Worm (Caenorhabditis elegans) whole organism, L1 larva: ENCODE results near the gene ZK666.15.

ENCODE experiments used
- C04F5.9 ChIP-seq: sonication (generic microtip); optimal IDR thresholded peaks from 2 replicates; lab custom pipeline; 2016; ENCODE audit warnings: missing genetic modification characterization, missing compliant biosample characterization
- C16A3.4 ChIP-seq: fragments of 150-350 bp; optimal IDR thresholded peaks from 2 replicates; lab custom pipeline; 2014; ENCODE audit warnings: missing biosample characterization, missing genetic modification characterization
- F16B12.6 ChIP-seq: fragments of 150-350 bp; optimal IDR thresholded peaks from 2 replicates; lab custom pipeline; 2014; ENCODE audit warnings: missing biosample characterization, missing genetic modification characterization
- Y116A8C.19 ChIP-seq: sonication (generic microtip); optimal IDR thresholded peaks from 2 replicates; lab custom pipeline; 2016; ENCODE audit warnings: missing compliant biosample characterization, missing genetic modification characterization, borderline replicate concordance
- alr-1 ChIP-seq: fragments of 200-800 bp; sonication (Bioruptor generic); optimal IDR thresholded peaks from 2 replicates; lab custom pipeline; 2018; ENCODE audit warnings: borderline replicate concordance, mild to moderate bottlenecking, missing genetic modification characterization, missing compliant biosample characterization
- ceh-8 ChIP-seq: fragments of 200-800 bp; sonication (Bioruptor generic); optimal IDR thresholded peaks from 2 replicates; lab custom pipeline; 2018; ENCODE audit warnings: mild to moderate bottlenecking, missing genetic modification characterization, moderate library complexity, missing compliant biosample characterization
- ceh-82 ChIP-seq, 3 experiments: fragments of 150-350 bp in 1 of 3; sonication (generic microtip) in 2 of 3; optimal IDR thresholded peaks; 2 replicates each; lab custom pipeline; 2014 to 2017; ENCODE audit warnings: missing biosample characterization in 3 of 3, missing genetic modification characterization in 3 of 3
- ceh-88 ChIP-seq: fragments of 200-800 bp; sonication (Bioruptor generic); IDR thresholded peaks from 2 replicates; pipeline ENCODE4 v1.3.6; 2022; ENCODE audit warnings: missing genetic modification characterization, missing compliant biosample characterization
- ceh-90 ChIP-seq: sonication (generic microtip); optimal IDR thresholded peaks from 2 replicates; lab custom pipeline; 2016; ENCODE audit warnings: missing genetic modification characterization, missing compliant biosample characterization
- ces-1 ChIP-seq: fragments of 150-350 bp; optimal IDR thresholded peaks from 2 replicates; lab custom pipeline; 2014; ENCODE audit warnings: missing biosample characterization, missing genetic modification reagents, missing genetic modification characterization
- dpl-1 ChIP-seq, 3 experiments: fragments of 150-350 bp in 2 of 3; sonication (generic microtip) in 1 of 3; optimal IDR thresholded peaks; 2 replicates each; lab custom pipeline; 2014 to 2017; ENCODE audit warnings: missing biosample characterization in 3 of 3, missing genetic modification characterization in 3 of 3, missing genetic modification reagents in 3 of 3
- elt-2 ChIP-seq: sonication (generic microtip); optimal IDR thresholded peaks from 2 replicates; lab custom pipeline; 2016; ENCODE audit warnings: missing genetic modification characterization, mild to moderate bottlenecking, inconsistent platforms, missing compliant biosample characterization, missing genetic modification reagents
- elt-3 ChIP-seq, 6 experiments: fragments of 150-350 bp in 1 of 6; sonication (generic microtip); optimal IDR thresholded peaks; 2 replicates each; lab custom pipeline; 2017 to 2018; ENCODE audit warnings: missing biosample characterization in 6 of 6, missing genetic modification characterization in 6 of 6, inconsistent platforms in 1 of 6
- fkh-10 ChIP-seq: sonication (generic microtip); optimal IDR thresholded peaks from 2 replicates; lab custom pipeline; 2017; ENCODE audit warnings: missing biosample characterization, missing genetic modification reagents, missing genetic modification characterization
- fkh-4 ChIP-seq: sonication (generic microtip); optimal IDR thresholded peaks from 2 replicates; lab custom pipeline; 2016; ENCODE audit warnings: missing compliant biosample characterization, missing genetic modification characterization, borderline replicate concordance
- fos-1 ChIP-seq: fragments of 150-350 bp; optimal IDR thresholded peaks from 2 replicates; lab custom pipeline; 2014; ENCODE audit warnings: missing biosample characterization, missing genetic modification characterization
- grh-1 ChIP-seq: fragments of 200-800 bp; sonication (Bioruptor generic); IDR thresholded peaks from 2 replicates; pipeline ENCODE4 v1.3.6; 2022; ENCODE audit warnings: missing genetic modification reagents, missing genetic modification characterization, missing compliant biosample characterization
- hlh-17 ChIP-seq: fragments of 200-800 bp; sonication (Bioruptor generic); optimal IDR thresholded peaks from 2 replicates; lab custom pipeline; 2018; ENCODE audit warnings: missing genetic modification characterization, mild to moderate bottlenecking, missing compliant biosample characterization, moderate library complexity, borderline replicate concordance
- hlh-4 ChIP-seq: sonication (generic microtip); optimal IDR thresholded peaks from 2 replicates; lab custom pipeline; 2016; ENCODE audit warnings: mild to moderate bottlenecking, missing genetic modification characterization, missing compliant biosample characterization
- hpl-2 ChIP-seq: fragments of 150-350 bp; optimal IDR thresholded peaks from 2 replicates; lab custom pipeline; 2014; ENCODE audit warnings: missing biosample characterization, missing genetic modification reagents, missing genetic modification characterization
- jun-1 ChIP-seq: fragments of 150-350 bp; optimal IDR thresholded peaks from 2 replicates; lab custom pipeline; 2014; ENCODE audit warnings: missing biosample characterization, missing genetic modification reagents, missing genetic modification characterization
- lin-13 ChIP-seq: fragments of 150-350 bp; optimal IDR thresholded peaks from 2 replicates; lab custom pipeline; 2014; ENCODE audit warnings: missing biosample characterization, missing genetic modification reagents, missing genetic modification characterization
- lin-35 ChIP-seq, 2 experiments: fragments of 150-350 bp; optimal IDR thresholded peaks; 2 replicates each; lab custom pipeline; 2014; ENCODE audit warnings: missing biosample characterization in 2 of 2, missing genetic modification characterization in 2 of 2, missing genetic modification reagents in 2 of 2
- lin-39 ChIP-seq: fragments of 150-350 bp; optimal IDR thresholded peaks from 2 replicates; lab custom pipeline; 2014; ENCODE audit warnings: missing biosample characterization, missing genetic modification reagents, missing genetic modification characterization
- lsy-2 ChIP-seq, 2 experiments: fragments of 150-350 bp; optimal IDR thresholded peaks; 2 replicates each; lab custom pipeline; 2014; ENCODE audit warnings: missing biosample characterization in 2 of 2, missing genetic modification characterization in 2 of 2
- nhr-19 ChIP-seq: fragments of 200-800 bp; sonication (Bioruptor generic); conservative IDR thresholded peaks from 2 replicates; pipeline ENCODE4 v1.3.6; 2022; ENCODE audit warnings: missing genetic modification characterization, missing compliant biosample characterization
- nhr-28 ChIP-seq: fragments of 150-350 bp; optimal IDR thresholded peaks from 2 replicates; lab custom pipeline; 2014; ENCODE audit warnings: missing biosample characterization, missing genetic modification characterization
- nhr-84 ChIP-seq: sonication (generic microtip); optimal IDR thresholded peaks from 2 replicates; lab custom pipeline; 2017; ENCODE audit warnings: missing biosample characterization, missing genetic modification characterization
- pag-3 ChIP-seq: sonication (generic microtip); optimal IDR thresholded peaks from 2 replicates; lab custom pipeline; 2017; ENCODE audit warnings: missing genetic modification characterization, mild to moderate bottlenecking, missing compliant biosample characterization, antibody characterized with exemption, borderline replicate concordance; ENCODE audit not compliant: insufficient read depth
- pqm-1 ChIP-seq: sonication (generic microtip); optimal IDR thresholded peaks from 3 replicates; lab custom pipeline; 2017; ENCODE audit warnings: missing biosample characterization, missing genetic modification characterization
- skn-1 ChIP-seq: fragments of 150-350 bp; optimal IDR thresholded peaks from 2 replicates; lab custom pipeline; 2014; ENCODE audit warnings: missing biosample characterization, missing genetic modification characterization
- sptf-1 ChIP-seq: fragments of 150-350 bp; optimal IDR thresholded peaks from 2 replicates; lab custom pipeline; 2014; ENCODE audit warnings: missing biosample characterization, missing genetic modification characterization
- swsn-7 ChIP-seq: sonication (generic microtip); optimal IDR thresholded peaks from 2 replicates; lab custom pipeline; 2016; ENCODE audit warnings: missing genetic modification characterization, missing compliant biosample characterization
- tbx-2 ChIP-seq: sonication (generic microtip); optimal IDR thresholded peaks from 2 replicates; lab custom pipeline; 2016; ENCODE audit warnings: missing genetic modification characterization, missing compliant biosample characterization
- tlp-1 ChIP-seq: fragments of 150-350 bp; optimal IDR thresholded peaks from 2 replicates; lab custom pipeline; 2014; ENCODE audit warnings: missing biosample characterization, missing genetic modification characterization
- unc-130 ChIP-seq: fragments of 150-350 bp; optimal IDR thresholded peaks from 2 replicates; lab custom pipeline; 2017; ENCODE audit warnings: missing biosample characterization, missing genetic modification characterization, inconsistent platforms
- unc-86 ChIP-seq: sonication (generic microtip); optimal IDR thresholded peaks from 2 replicates; lab custom pipeline; 2016; ENCODE audit warnings: missing genetic modification characterization, missing compliant biosample characterization
- unc-98 ChIP-seq: fragments of 200-800 bp; sonication (Bioruptor generic); IDR thresholded peaks from 2 replicates; pipeline ENCODE4 v1.3.6; 2022; ENCODE audit warnings: missing genetic modification characterization, missing compliant biosample characterization
- vab-15 ChIP-seq: sonication (generic microtip); optimal IDR thresholded peaks from 2 replicates; lab custom pipeline; 2017; ENCODE audit warnings: missing genotype, mild to moderate bottlenecking, missing genetic modification characterization, missing compliant biosample characterization
- zag-1 ChIP-seq: fragments of 150-350 bp; optimal IDR thresholded peaks from 2 replicates; lab custom pipeline; 2014; ENCODE audit warnings: missing biosample characterization, missing genetic modification characterization
- ztf-11 ChIP-seq, 2 experiments: sonication (generic microtip); optimal IDR thresholded peaks; 2 replicates each; lab custom pipeline; 2016 to 2017; ENCODE audit warnings: missing genetic modification characterization in 2 of 2, missing biosample characterization in 1 of 2, missing compliant biosample characterization in 1 of 2

The ZK666.15 gene

ce11 chrII:10452620-10453019, 34.2 kb upstream of the ZK666.15 start, which contains the start of gene ZK673.4:
ZK673.4 (plus strand) TSS chrII:10452920.
- TF ChIP-seq skn-1 (no peak), pqm-1 (no peak), Y116A8C.19 (no peak), lsy-2 (tag; optimal IDR thresholded peaks at IDR 0.05; lab: Kevin White, UChicago) (no peak), nhr-84 (tag; lab: Kevin White, UChicago) (no peak)
- TF ChIP-seq, all 84 proteins: peak for 0

- TF ChIP-seq jun-1 (tag; lab: Kevin White, UChicago) = no peak
- no peak for TF ChIP-seq ztf-11 (tag; optimal IDR thresholded peaks at IDR 0.05; lab: Kevin White, UChicago)
- no peak for TF ChIP-seq nhr-84 (tag; lab: Kevin White, UChicago)
- TF ChIP-seq nhr-19 (GFP tag; lab: Robert Waterston, UW) = no peak
- TF ChIP-seq fkh-4 (tag; lab: Kevin White, UChicago) = no peak
- no peak for TF ChIP-seq ceh-8 (GFP tag; lab: Kevin White, UChicago)
- no peak for TF ChIP-seq C04F5.9 (tag; lab: Kevin White, UChicago)
- no peak for TF ChIP-seq hlh-17 (GFP tag; lab: Kevin White, UChicago)
- no peak for TF ChIP-seq unc-98 (GFP tag; lab: Robert Waterston, UW)
- TF ChIP-seq sptf-1 (tag; lab: Kevin White, UChicago) = no peak
- no peak for TF ChIP-seq elt-3 (tag; optimal IDR thresholded peaks at IDR 0.05; lab: Kevin White, UChicago)
- TF ChIP-seq dpl-1 (GFP tag; optimal IDR thresholded peaks at IDR 0.05; lab: Kevin White, UChicago) = no peak
- no peak for TF ChIP-seq fos-1 (tag; lab: Kevin White, UChicago)
- no peak for TF ChIP-seq ceh-82 (tag; optimal IDR thresholded peaks at IDR 0.05; lab: Kevin White, UChicago)
- no peak for TF ChIP-seq unc-130 (tag; lab: Kevin White, UChicago)
- TF ChIP-seq tlp-1 = no peak
- TF ChIP-seq ceh-90 (tag; lab: Kevin White, UChicago) = no peak
- no peak for TF ChIP-seq ces-1 (GFP tag; lab: Kevin White, UChicago)
- no peak for TF ChIP-seq lin-39 (tag; lab: Kevin White, UChicago)
- TF ChIP-seq vab-15 = no peak
These were observed 29.9 kb upstream of the ZK666.15 start, which contains the start of gene ZK673.11 for ce11 chrII:10456979-10457378. ZK673.11 (plus strand) TSS chrII:10457279.

- TF ChIP-seq hlh-4 (tag; lab: Kevin White, UChicago) (no peak), tlp-1 (no peak), lin-13 (GFP tag; lab: Kevin White, UChicago) (no peak), C16A3.4 (no peak), elt-2 (tag; lab: Kevin White, UChicago) (no peak), F16B12.6 (tag; lab: Kevin White, UChicago) (no peak), nhr-28 (tag; lab: Kevin White, UChicago) (no peak), alr-1 (no peak), tbx-2 (tag; lab: Kevin White, UChicago) (no peak), ceh-88 (GFP tag; lab: Robert Waterston, UW) (no peak)
These were observed 25.6 kb upstream of the ZK666.15 start, which contains the start of gene ZK673.5 for ce11 chrII:10461207-10461606. ZK673.5 (plus strand) TSS chrII:10461507.

- TF ChIP-seq zag-1 (no peak), lin-39 (tag; lab: Kevin White, UChicago) (no peak), fkh-10 (no peak), unc-86 (tag; lab: Kevin White, UChicago) (no peak), alr-1 (no peak), hpl-2 (no peak), swsn-7 (tag; lab: Kevin White, UChicago) (no peak), pag-3 (tag; lab: Kevin White, UChicago) (no peak), grh-1 (GFP tag; lab: Robert Waterston, UW) (no peak), lin-35 (GFP tag; optimal IDR thresholded peaks at IDR 0.05; lab: Kevin White, UChicago) (no peak)
These were observed 22.5 kb upstream of the ZK666.15 start, which contains the start of the genes ZK673.6 and sdz-37 for ce11 chrII:10464230-10464920. ZK673.6 (minus strand) TSS chrII:10464330. sdz-37 (plus strand) TSS chrII:10464870.
